Worm (Caenorhabditis elegans) whole organism, late embryonic: Measurements from ENCODE around the gene T05E12.8.

ENCODE experiments used
- Y22D7AL.16 ChIP-seq: sonication (generic microtip); optimal IDR thresholded peaks from 2 replicates; lab custom pipeline; 2016; ENCODE audit warnings: missing genetic modification characterization, missing compliant biosample characterization
- ama-1 ChIP-seq: fragments of 150-350 bp; optimal IDR thresholded peaks from 2 replicates; lab custom pipeline; 2014
- ceh-18 ChIP-seq: sonication (generic microtip); optimal IDR thresholded peaks from 2 replicates; lab custom pipeline; 2016; ENCODE audit warnings: missing genetic modification characterization, missing compliant biosample characterization
- ceh-19 ChIP-seq: fragments of 200-800 bp; sonication (Bioruptor generic); optimal IDR thresholded peaks from 2 replicates; lab custom pipeline; 2018; ENCODE audit warnings: mild to moderate bottlenecking, missing genetic modification characterization, missing compliant biosample characterization
- ceh-30 ChIP-seq: fragments of 150-350 bp; optimal IDR thresholded peaks from 2 replicates; lab custom pipeline; 2014; ENCODE audit warnings: missing biosample characterization, missing genetic modification characterization
- elt-4 ChIP-seq: sonication (generic microtip); optimal IDR thresholded peaks from 2 replicates; lab custom pipeline; 2016; ENCODE audit warnings: missing genetic modification characterization, missing compliant biosample characterization
- eyg-1 ChIP-seq: sonication (generic microtip); optimal IDR thresholded peaks from 2 replicates; lab custom pipeline; 2016; ENCODE audit warnings: missing genotype, missing genetic modification characterization, missing compliant biosample characterization
- fkh-6 ChIP-seq: sonication (generic microtip); optimal IDR thresholded peaks from 2 replicates; lab custom pipeline; 2016; ENCODE audit warnings: missing genetic modification characterization, missing compliant biosample characterization
- hlh-8 ChIP-seq: sonication (generic microtip); optimal IDR thresholded peaks from 2 replicates; lab custom pipeline; 2016; ENCODE audit warnings: missing genotype, missing genetic modification characterization, missing compliant biosample characterization
- nhr-232 ChIP-seq: sonication (generic microtip); optimal IDR thresholded peaks from 2 replicates; lab custom pipeline; 2016; ENCODE audit warnings: missing genetic modification characterization, missing compliant biosample characterization
- pag-3 ChIP-seq: sonication (generic microtip); optimal IDR thresholded peaks from 2 replicates; lab custom pipeline; 2016; ENCODE audit warnings: missing compliant biosample characterization, missing genetic modification characterization, borderline replicate concordance
- pha-4 ChIP-seq: fragments of 150-350 bp; optimal IDR thresholded peaks from 2 replicates; lab custom pipeline; 2018; ENCODE audit warnings: missing biosample characterization, missing genetic modification reagents, missing genetic modification characterization
- pqm-1 ChIP-seq: sonication (generic microtip); optimal IDR thresholded peaks from 2 replicates; lab custom pipeline; 2016; ENCODE audit warnings: missing genetic modification characterization, missing compliant biosample characterization
- ref-2 ChIP-seq: sonication (generic microtip); optimal IDR thresholded peaks from 2 replicates; lab custom pipeline; 2016; ENCODE audit warnings: missing genetic modification characterization, missing compliant biosample characterization
- sdc-2 ChIP-seq: sonication (generic microtip); optimal IDR thresholded peaks from 2 replicates; lab custom pipeline; 2016; ENCODE audit warnings: missing genotype, missing genetic modification characterization, missing compliant biosample characterization
- ttx-3 ChIP-seq: sonication (generic microtip); optimal IDR thresholded peaks from 2 replicates; lab custom pipeline; 2016; ENCODE audit warnings: missing genetic modification reagents, missing genetic modification characterization, missing compliant biosample characterization
- unc-3 ChIP-seq, 2 experiments: fragments of 200-800 bp in 1 of 2; sonication (Bioruptor generic) in 1 of 2; sonication (generic microtip) in 1 of 2; conservative IDR thresholded peaks in 1 of 2; optimal IDR thresholded peaks in 1 of 2; 2 replicates each; pipeline versions ENCODE4 v1.3.6 to Lab custom; 2016 to 2022; ENCODE audit warnings: missing compliant biosample characterization in 2 of 2, missing genetic modification characterization in 2 of 2, missing genetic modification reagents in 1 of 2

The T05E12.8 gene

ce11 chrV:17105483-17105882 is 36.5 kb downstream of the T05E12.8 start, which contains the start of gene ZK218.7:
ZK218.7 (plus strand) TSS chrV:17105783.
- no peak for TF ChIP-seq ceh-19
- TF ChIP-seq ref-2 (tag; lab: Kevin White, UChicago): no peak
- no peak for TF ChIP-seq elt-4 (tag; lab: Kevin White, UChicago)
- TF ChIP-seq unc-3 (GFP tag; conservative IDR thresholded peaks at IDR 0.05; lab: Robert Waterston, UW): no peak
- TF ChIP-seq unc-3 (tag; optimal IDR thresholded peaks at IDR 0.05; lab: Kevin White, UChicago): no peak
- no peak for TF ChIP-seq ttx-3 (tag; lab: Kevin White, UChicago)
- TF ChIP-seq hlh-8 (tag; lab: Kevin White, UChicago): no peak
- TF ChIP-seq pqm-1: no peak

- TF ChIP-seq unc-3 (GFP tag; conservative IDR thresholded peaks at IDR 0.05; lab: Robert Waterston, UW) (no peak), unc-3 (tag; optimal IDR thresholded peaks at IDR 0.05; lab: Kevin White, UChicago) (no peak), eyg-1 (tag; lab: Kevin White, UChicago) (no peak), ceh-30 (tag; lab: Kevin White, UChicago) (no peak), ceh-18 (tag; lab: Kevin White, UChicago) (no peak), pag-3 (tag; lab: Kevin White, UChicago) (no peak), Y22D7AL.16 (tag; lab: Kevin White, UChicago) (no peak), sdc-2 (no peak), elt-4 (tag; lab: Kevin White, UChicago) (no peak), nhr-232 (tag; lab: Kevin White, UChicago) (no peak), ama-1 (lab: Kevin White, UChicago) (no peak), pha-4 (tag; lab: Kevin White, UChicago) (no peak), fkh-6 (no peak)
These were observed 39.4 kb downstream of the T05E12.8 start, which contains the start of gene ZK218.11 for ce11 chrV:17108310-17108709. ZK218.11 (minus strand) TSS chrV:17108410.
